Worm (Caenorhabditis elegans) whole organism, early embryonic: ENCODE results near the gene gei-13.

Experiments
- B0310.2 ChIP-seq: sonication (generic microtip); optimal IDR thresholded peaks from 2 replicates; lab custom pipeline; 2016; ENCODE audit warnings: mild to moderate bottlenecking, missing genetic modification characterization, missing compliant biosample characterization
- F13C5.2 ChIP-seq: sonication (generic microtip); optimal IDR thresholded peaks from 2 replicates; lab custom pipeline; 2017; ENCODE audit warnings: mild to moderate bottlenecking, missing genetic modification characterization, inconsistent platforms, missing compliant biosample characterization
- aly-1 ChIP-seq: sonication (generic microtip); optimal IDR thresholded peaks from 2 replicates; lab custom pipeline; 2016; ENCODE audit warnings: missing genetic modification characterization, missing compliant biosample characterization
- ama-1 ChIP-seq: fragments of 150-350 bp; optimal IDR thresholded peaks from 2 replicates; lab custom pipeline; 2014
- ceh-13 ChIP-seq: fragments of 200-800 bp; sonication (Bioruptor generic); optimal IDR thresholded peaks from 2 replicates; lab custom pipeline; 2018; ENCODE audit warnings: mild to moderate bottlenecking, missing genetic modification characterization, missing compliant biosample characterization
- ceh-36 ChIP-seq: sonication (generic microtip); optimal IDR thresholded peaks from 2 replicates; lab custom pipeline; 2016; ENCODE audit warnings: missing genetic modification characterization, inconsistent platforms, missing compliant biosample characterization
- ets-7 ChIP-seq: sonication (generic microtip); optimal IDR thresholded peaks from 2 replicates; lab custom pipeline; 2016; ENCODE audit warnings: missing genotype, missing genetic modification characterization, missing compliant biosample characterization
- flt-1 ChIP-seq: fragments of 200-800 bp; sonication (Bioruptor generic); IDR thresholded peaks from 2 replicates; pipeline ENCODE4 v1.3.6; 2022; ENCODE audit warnings: missing genetic modification characterization, missing compliant biosample characterization
- hmbx-1 ChIP-seq: sonication (generic microtip); optimal IDR thresholded peaks from 2 replicates; lab custom pipeline; 2016; ENCODE audit warnings: mild to moderate bottlenecking, missing genetic modification characterization, missing compliant biosample characterization
- hmg-4 ChIP-seq: fragments of 200-800 bp; sonication (Bioruptor generic); optimal IDR thresholded peaks from 2 replicates; lab custom pipeline; 2018; ENCODE audit warnings: mild to moderate bottlenecking, missing genetic modification characterization, missing compliant biosample characterization
- hnd-1 ChIP-seq: sonication (generic microtip); optimal IDR thresholded peaks from 2 replicates; lab custom pipeline; 2016; ENCODE audit warnings: missing genetic modification characterization, missing compliant biosample characterization
- pes-1 ChIP-seq: fragments of 200-800 bp; sonication (Bioruptor generic); IDR thresholded peaks from 2 replicates; pipeline ENCODE4 v1.3.6; 2022; ENCODE audit warnings: missing genetic modification reagents, missing genetic modification characterization, missing compliant biosample characterization
- scrt-1 ChIP-seq: fragments of 200-800 bp; sonication (Bioruptor generic); IDR thresholded peaks from 2 replicates; pipeline ENCODE4 v1.3.6; 2022; ENCODE audit warnings: missing genetic modification characterization, missing compliant biosample characterization
- sea-1 ChIP-seq: fragments of 200-800 bp; sonication (Bioruptor generic); conservative IDR thresholded peaks from 2 replicates; pipeline ENCODE4 v1.3.6; 2022; ENCODE audit warnings: missing genetic modification characterization, missing compliant biosample characterization
- tbx-11 ChIP-seq: fragments of 200-800 bp; sonication (Bioruptor generic); IDR thresholded peaks from 2 replicates; pipeline ENCODE4 v1.3.6; 2022; ENCODE audit warnings: missing genetic modification characterization, missing compliant biosample characterization
- tbx-37 ChIP-seq: fragments of 200-800 bp; sonication (Bioruptor generic); conservative IDR thresholded peaks from 2 replicates; pipeline ENCODE4 v1.3.6; 2022; ENCODE audit warnings: missing genetic modification reagents, missing genetic modification characterization, missing compliant biosample characterization
- tra-4 ChIP-seq: sonication (generic microtip); optimal IDR thresholded peaks from 2 replicates; lab custom pipeline; 2017; ENCODE audit warnings: missing genetic modification characterization, missing compliant biosample characterization

Gene gei-13

DNA sequence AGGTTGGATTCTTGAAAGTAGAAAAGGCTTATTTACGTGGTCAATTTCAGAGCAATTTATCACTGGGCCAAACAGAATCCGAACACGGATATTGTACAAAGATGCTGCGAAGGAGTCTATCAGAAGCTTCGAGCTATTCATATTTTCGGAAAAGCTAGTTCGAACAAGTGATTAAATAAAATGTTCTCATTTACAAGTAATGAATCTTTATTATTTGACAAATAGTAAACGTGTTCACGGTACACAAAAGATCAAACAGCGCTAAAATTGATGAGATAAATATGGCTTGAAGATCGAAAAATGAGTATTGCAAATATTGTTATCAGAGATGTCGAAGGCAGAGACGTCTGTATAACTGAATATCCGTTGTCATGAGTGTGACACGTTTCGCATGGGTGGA is 21.8 kb downstream of the gei-13 start:
- TF ChIP-seq hmg-4 (no peak), pes-1 (GFP tag; lab: Robert Waterston, UW) (no peak), tbx-37 (no peak), hnd-1 (tag; lab: Kevin White, UChicago) (no peak)

- TF ChIP-seq F13C5.2 (tag; lab: Kevin White, UChicago) (peak; percentile 2), ets-7 (no peak)
Measured at ce11 chrIII:9614211-9614610, 22.7 kb downstream of the gei-13 start, which contains the start of the genes pri-1 and F58A4.6. Gene pri-1, minus strand, starts transcription at chrIII:9614281. Gene F58A4.6, plus strand, starts transcription at chrIII:9614482.

- TF ChIP-seq scrt-1 = no peak
- TF ChIP-seq ets-7 = no peak
- TF ChIP-seq flt-1 (GFP tag; lab: Robert Waterston, UW) = no peak
- no peak for TF ChIP-seq hmg-4
- TF ChIP-seq aly-1 = no peak
- TF ChIP-seq tbx-11 (GFP tag; lab: Robert Waterston, UW) = no peak
- TF ChIP-seq B0310.2 = no peak
- no peak for TF ChIP-seq hmbx-1 (tag; lab: Kevin White, UChicago)
- TF ChIP-seq pes-1 (GFP tag; lab: Robert Waterston, UW) = no peak
- TF ChIP-seq hnd-1 (tag; lab: Kevin White, UChicago) = no peak
- no peak for TF ChIP-seq ceh-13 (GFP tag; lab: Kevin White, UChicago)
- no peak for TF ChIP-seq tra-4 (tag; lab: Kevin White, UChicago)
- TF ChIP-seq F13C5.2 (tag; lab: Kevin White, UChicago) = no peak
- no peak for TF ChIP-seq sea-1
Measured at ce11 chrIII:9612097-9612496, 24.8 kb downstream of the gei-13 start, which contains the start of gene bbs-4. Gene bbs-4, minus strand, starts transcription at chrIII:9612197.

DNA sequence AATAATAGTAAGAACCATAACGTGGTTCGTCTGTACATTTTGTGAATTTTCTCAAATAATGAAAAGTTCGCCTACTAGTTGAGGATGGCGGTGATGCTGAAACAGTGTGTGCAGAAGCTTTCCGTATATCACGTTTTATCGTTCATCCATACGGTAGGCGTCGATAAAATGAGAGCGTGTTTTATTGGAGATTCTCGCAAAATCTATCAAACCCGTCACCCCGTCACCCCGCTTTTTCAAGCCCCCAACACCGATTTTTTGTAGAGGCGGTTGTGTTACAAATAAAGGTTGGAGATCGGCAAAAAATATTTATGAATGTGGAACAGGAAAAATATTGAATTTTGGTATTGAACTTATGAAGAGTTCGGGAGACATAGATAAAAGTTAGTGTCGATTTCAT is 28.3 kb downstream of the gei-13 start, which contains the start of gene clec-161:
Gene clec-161 (minus strand): TSS at position 101 of the 400 bp plus-strand sequence.
- TF ChIP-seq scrt-1 (no peak), ama-1 (lab: Kevin White, UChicago) (no peak), aly-1 (no peak), ceh-36 (no peak), B0310.2 (no peak), ceh-13 (GFP tag; lab: Kevin White, UChicago) (no peak), hmbx-1 (tag; lab: Kevin White, UChicago) (no peak), tra-4 (tag; lab: Kevin White, UChicago) (no peak), F13C5.2 (tag; lab: Kevin White, UChicago) (no peak), hmg-4 (no peak)

ce11 chrIII:9600645-9601044 is 36.3 kb downstream of the gei-13 start, which contains the start of gene F58A4.2:
Gene F58A4.2, minus strand, starts transcription at chrIII:9600745.
- TF ChIP-seq ceh-13 (GFP tag; lab: Kevin White, UChicago) = no peak
- no peak for TF ChIP-seq B0310.2
- TF ChIP-seq ets-7 = no peak
- no peak for TF ChIP-seq aly-1
- TF ChIP-seq sea-1 = no peak
- no peak for TF ChIP-seq hmbx-1 (tag; lab: Kevin White, UChicago)
- no peak for TF ChIP-seq ama-1 (lab: Kevin White, UChicago)
- no peak for TF ChIP-seq F13C5.2 (tag; lab: Kevin White, UChicago)
- TF ChIP-seq tra-4 (tag; lab: Kevin White, UChicago) = no peak
- TF ChIP-seq scrt-1 = no peak
- TF ChIP-seq ceh-36 = no peak
- no peak for TF ChIP-seq hmg-4
- no peak for TF ChIP-seq tbx-11 (GFP tag; lab: Robert Waterston, UW)
- TF ChIP-seq tbx-37 = no peak
- no peak for TF ChIP-seq flt-1 (GFP tag; lab: Robert Waterston, UW)
- no peak for TF ChIP-seq hnd-1 (tag; lab: Kevin White, UChicago)
- TF ChIP-seq pes-1 (GFP tag; lab: Robert Waterston, UW) = no peak

- no peak for TF ChIP-seq hnd-1 (tag; lab: Kevin White, UChicago)
- no peak for TF ChIP-seq flt-1 (GFP tag; lab: Robert Waterston, UW)
- no peak for TF ChIP-seq aly-1
- TF ChIP-seq ama-1 (lab: Kevin White, UChicago) = no peak
- no peak for TF ChIP-seq tbx-11 (GFP tag; lab: Robert Waterston, UW)
- TF ChIP-seq B0310.2 = no peak
- TF ChIP-seq hmg-4 = no peak
- TF ChIP-seq tbx-37 = no peak
- no peak for TF ChIP-seq ets-7
- no peak for TF ChIP-seq ceh-36
- TF ChIP-seq hmbx-1 (tag; lab: Kevin White, UChicago) = no peak
- TF ChIP-seq ceh-13 (GFP tag; lab: Kevin White, UChicago) = no peak
- TF ChIP-seq pes-1 (GFP tag; lab: Robert Waterston, UW) = no peak
Measured at ce11 chrIII:9598168-9598567, 38.7 kb downstream of the gei-13 start, which contains the start of gene F58A4.1. Gene F58A4.1, plus strand, starts transcription at chrIII:9598468.

DNA sequence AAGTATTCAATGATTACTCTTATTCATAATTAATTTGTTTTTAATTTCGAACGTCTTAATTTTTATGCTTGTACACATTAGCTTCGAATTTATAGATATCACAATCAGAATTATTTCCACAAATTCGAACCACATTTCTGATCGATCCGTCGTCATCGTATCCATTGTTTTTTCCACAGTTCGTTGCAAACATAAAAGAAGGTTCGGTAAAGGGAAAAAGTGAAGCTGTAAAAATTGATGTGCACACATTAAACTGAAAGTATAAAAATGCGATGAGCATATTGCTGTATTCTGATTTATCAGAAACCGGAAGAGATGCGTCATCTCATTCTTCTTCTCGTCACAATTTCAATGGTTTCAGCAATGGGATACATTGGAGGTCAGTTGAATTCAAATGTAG is 39.9 kb downstream of the gei-13 start, which contains the start of gene C48B4.12:
Gene C48B4.12 (plus strand): TSS at position 301 of the 400 bp plus-strand sequence.
- no peak for TF ChIP-seq tra-4 (tag; lab: Kevin White, UChicago)
- no peak for TF ChIP-seq ceh-13 (GFP tag; lab: Kevin White, UChicago)
- TF ChIP-seq sea-1 = no peak
- TF ChIP-seq hmg-4 = no peak
- TF ChIP-seq flt-1 (GFP tag; lab: Robert Waterston, UW) = no peak
- TF ChIP-seq hnd-1 (tag; lab: Kevin White, UChicago) = no peak
- no peak for TF ChIP-seq ets-7
- TF ChIP-seq scrt-1 = no peak
- TF ChIP-seq ceh-36 = no peak
- no peak for TF ChIP-seq hmbx-1 (tag; lab: Kevin White, UChicago)
- no peak for TF ChIP-seq ama-1 (lab: Kevin White, UChicago)
- TF ChIP-seq aly-1 = no peak
- TF ChIP-seq B0310.2 = no peak
- TF ChIP-seq tbx-37 = no peak
- no peak for TF ChIP-seq F13C5.2 (tag; lab: Kevin White, UChicago)
- no peak for TF ChIP-seq tbx-11 (GFP tag; lab: Robert Waterston, UW)
- TF ChIP-seq pes-1 (GFP tag; lab: Robert Waterston, UW) = no peak

ce11 chrIII:9595563-9595962 is 41.4 kb downstream of the gei-13 start, which contains the start of gene rom-2:
Gene rom-2, minus strand, starts transcription at chrIII:9595663.
- TF ChIP-seq hmbx-1 (tag; lab: Kevin White, UChicago) (no peak), hnd-1 (tag; lab: Kevin White, UChicago) (no peak), F13C5.2 (tag; lab: Kevin White, UChicago) (no peak), scrt-1 (no peak), sea-1 (no peak), hmg-4 (no peak), tbx-37 (no peak), flt-1 (GFP tag; lab: Robert Waterston, UW) (no peak), ets-7 (no peak)
